Worm (Caenorhabditis elegans) whole organism, L2 larva: Measurements from ENCODE around the gene ric-4.

Experiments
- C34F6.9 ChIP-seq: fragments of 150-350 bp; optimal IDR thresholded peaks from 2 replicates; lab custom pipeline; 2014; ENCODE audit warnings: missing biosample characterization, missing genetic modification characterization
- F13H6.1 ChIP-seq: sonication (generic microtip); optimal IDR thresholded peaks from 2 replicates; lab custom pipeline; 2016; ENCODE audit warnings: missing genetic modification characterization, missing compliant biosample characterization
- Y55F3AM.14 ChIP-seq: fragments of 200-800 bp; sonication (Bioruptor generic); optimal IDR thresholded peaks from 2 replicates; lab custom pipeline; 2018; ENCODE audit warnings: mild to moderate bottlenecking, missing genetic modification characterization, missing compliant biosample characterization
- ZK546.5 ChIP-seq: sonication (generic microtip); optimal IDR thresholded peaks from 2 replicates; lab custom pipeline; 2017; ENCODE audit warnings: missing biosample characterization, missing genetic modification characterization
- alr-1 ChIP-seq: fragments of 150-350 bp; optimal IDR thresholded peaks from 2 replicates; lab custom pipeline; 2014; ENCODE audit warnings: missing biosample characterization, missing genetic modification characterization
- aly-2 ChIP-seq: fragments of 150-350 bp; optimal IDR thresholded peaks from 2 replicates; lab custom pipeline; 2014; ENCODE audit warnings: missing biosample characterization, missing genetic modification characterization
- ama-1 ChIP-seq: fragments of 150-350 bp; optimal IDR thresholded peaks from 2 replicates; lab custom pipeline; 2018; ENCODE audit warnings: inconsistent platforms
- ceh-82 ChIP-seq: fragments of 150-350 bp; optimal IDR thresholded peaks from 2 replicates; lab custom pipeline; 2014; ENCODE audit warnings: missing biosample characterization, missing genetic modification characterization
- crh-2 ChIP-seq: sonication (generic microtip); optimal IDR thresholded peaks from 2 replicates; lab custom pipeline; 2017; ENCODE audit warnings: missing biosample characterization, missing genetic modification characterization
- dmd-4 ChIP-seq: sonication (generic microtip); optimal IDR thresholded peaks from 2 replicates; lab custom pipeline; 2017; ENCODE audit warnings: missing biosample characterization, missing genetic modification characterization
- egl-27 ChIP-seq: sonication (generic microtip); optimal IDR thresholded peaks from 3 replicates; lab custom pipeline; 2017; ENCODE audit warnings: missing biosample characterization, missing genetic modification reagents, missing genetic modification characterization
- fos-1 ChIP-seq: fragments of 150-350 bp; optimal IDR thresholded peaks from 2 replicates; lab custom pipeline; 2014; ENCODE audit warnings: missing biosample characterization, missing genetic modification characterization
- lin-11 ChIP-seq: fragments of 150-350 bp; sonication (generic microtip); optimal IDR thresholded peaks from 2 replicates; lab custom pipeline; 2014; ENCODE audit warnings: missing biosample characterization, missing genetic modification characterization, inconsistent platforms, mixed read lengths
- lin-13 ChIP-seq: fragments of 150-350 bp; optimal IDR thresholded peaks from 2 replicates; lab custom pipeline; 2014; ENCODE audit warnings: missing biosample characterization, missing genetic modification reagents, missing genetic modification characterization
- lin-39 ChIP-seq: fragments of 150-350 bp; optimal IDR thresholded peaks from 2 replicates; lab custom pipeline; 2014; ENCODE audit warnings: missing biosample characterization, missing genetic modification reagents, missing genetic modification characterization
- lsy-2 ChIP-seq, 2 experiments: fragments of 150-350 bp in 1 of 2; sonication (generic microtip) in 1 of 2; optimal IDR thresholded peaks; 2 replicates each; lab custom pipeline; 2014 to 2017; ENCODE audit warnings: missing biosample characterization in 2 of 2, missing genetic modification characterization in 2 of 2
- mab-5 ChIP-seq: fragments of 150-350 bp; optimal IDR thresholded peaks from 2 replicates; lab custom pipeline; 2014; ENCODE audit warnings: missing biosample characterization, missing genetic modification characterization
- mbf-1 ChIP-seq: sonication (generic microtip); optimal IDR thresholded peaks from 2 replicates; lab custom pipeline; 2017; ENCODE audit warnings: missing biosample characterization, missing genetic modification characterization
- mdl-1 ChIP-seq, 2 experiments: fragments of 150-350 bp in 1 of 2; sonication (generic microtip) in 1 of 2; optimal IDR thresholded peaks; 2 replicates each; lab custom pipeline; 2017; ENCODE audit warnings: missing biosample characterization in 2 of 2, missing genetic modification characterization in 2 of 2
- nhr-10 ChIP-seq: sonication (generic microtip); optimal IDR thresholded peaks from 2 replicates; lab custom pipeline; 2017; ENCODE audit warnings: missing biosample characterization, missing genetic modification characterization
- nhr-11 ChIP-seq: fragments of 150-350 bp; optimal IDR thresholded peaks from 2 replicates; lab custom pipeline; 2014; ENCODE audit warnings: missing biosample characterization, missing genetic modification characterization
- nhr-12 ChIP-seq: fragments of 150-350 bp; optimal IDR thresholded peaks from 2 replicates; lab custom pipeline; 2014; ENCODE audit warnings: missing biosample characterization, missing genetic modification characterization
- nhr-129 ChIP-seq: fragments of 150-350 bp; optimal IDR thresholded peaks from 2 replicates; lab custom pipeline; 2014; ENCODE audit warnings: missing biosample characterization, missing genetic modification characterization
- nhr-21 ChIP-seq: fragments of 150-350 bp; optimal IDR thresholded peaks from 2 replicates; lab custom pipeline; 2014; ENCODE audit warnings: missing biosample characterization, missing genetic modification characterization
- nhr-23 ChIP-seq: fragments of 150-350 bp; optimal IDR thresholded peaks from 2 replicates; lab custom pipeline; 2014; ENCODE audit warnings: missing biosample characterization, missing genetic modification reagents, missing genetic modification characterization
- nhr-25 ChIP-seq: fragments of 150-350 bp; sonication (generic microtip); optimal IDR thresholded peaks from 3 replicates; lab custom pipeline; 2014; ENCODE audit warnings: missing biosample characterization, missing genetic modification characterization
- nhr-6 ChIP-seq: fragments of 150-350 bp; optimal IDR thresholded peaks from 2 replicates; lab custom pipeline; 2014; ENCODE audit warnings: missing biosample characterization, missing genetic modification characterization
- nhr-77 ChIP-seq: fragments of 150-350 bp; optimal IDR thresholded peaks from 2 replicates; lab custom pipeline; 2014; ENCODE audit warnings: missing biosample characterization, missing genetic modification characterization
- sem-4 ChIP-seq: fragments of 150-350 bp; optimal IDR thresholded peaks from 2 replicates; lab custom pipeline; 2014; ENCODE audit warnings: missing biosample characterization, missing genetic modification reagents, missing genetic modification characterization
- skn-1 ChIP-seq: sonication (generic microtip); optimal IDR thresholded peaks from 2 replicates; lab custom pipeline; 2017; ENCODE audit warnings: missing biosample characterization, missing genetic modification characterization
- sma-3 ChIP-seq: sonication (generic microtip); optimal IDR thresholded peaks from 2 replicates; lab custom pipeline; 2016; ENCODE audit warnings: missing genetic modification reagents, missing genetic modification characterization, missing compliant biosample characterization
- sma-9 ChIP-seq, 2 experiments: fragments of 150-350 bp in 1 of 2; sonication (generic microtip) in 1 of 2; optimal IDR thresholded peaks; 2 replicates each; lab custom pipeline; 2014 to 2016; ENCODE audit warnings: missing genetic modification characterization in 2 of 2, mild to moderate bottlenecking in 1 of 2, missing biosample characterization in 1 of 2, missing compliant biosample characterization in 1 of 2, missing genetic modification reagents in 1 of 2, moderate library complexity in 1 of 2
- snpc-4 ChIP-seq: fragments of 150-350 bp; optimal IDR thresholded peaks from 2 replicates; lab custom pipeline; 2014; ENCODE audit warnings: missing biosample characterization, missing genetic modification characterization
- unc-39 ChIP-seq: fragments of 150-350 bp; optimal IDR thresholded peaks from 2 replicates; lab custom pipeline; 2014; ENCODE audit warnings: missing biosample characterization, missing genetic modification characterization
- unc-55 ChIP-seq: fragments of 150-350 bp; sonication (generic microtip); optimal IDR thresholded peaks from 3 replicates; lab custom pipeline; 2014; ENCODE audit warnings: missing biosample characterization, missing genetic modification reagents, missing genetic modification characterization
- unc-62 ChIP-seq: fragments of 150-350 bp; optimal IDR thresholded peaks from 2 replicates; lab custom pipeline; 2014; ENCODE audit warnings: missing biosample characterization, missing genetic modification reagents, missing genetic modification characterization
- zag-1 ChIP-seq: fragments of 150-350 bp; optimal IDR thresholded peaks from 2 replicates; lab custom pipeline; 2014; ENCODE audit warnings: missing biosample characterization, missing genetic modification characterization
- ztf-1 ChIP-seq: fragments of 200-800 bp; sonication (Bioruptor generic); conservative IDR thresholded peaks from 2 replicates; pipeline ENCODE4 v1.3.6; 2022; ENCODE audit warnings: missing genetic modification characterization, missing compliant biosample characterization
- ztf-11 ChIP-seq: sonication (generic microtip); optimal IDR thresholded peaks from 2 replicates; lab custom pipeline; 2017; ENCODE audit warnings: missing biosample characterization, missing genetic modification characterization
- ztf-4 ChIP-seq: fragments of 150-350 bp; optimal IDR thresholded peaks from 2 replicates; lab custom pipeline; 2014; ENCODE audit warnings: missing biosample characterization, missing genetic modification characterization

Gene ric-4

ce11 chrV:10277579-10277978 lies 7.5 kb upstream of the ric-4 start, which contains the start of gene lys-1:
Gene lys-1 (plus strand): TSS chrV:10277904.
- peak; percentile 95 for TF ChIP-seq fos-1
- TF ChIP-seq sma-9 (GFP tag; optimal IDR thresholded peaks at IDR 0.05; lab: Kevin White, UChicago): peak; percentile 35
- no peak for TF ChIP-seq sma-9 (tag; optimal IDR thresholded peaks at IDR 0.05; lab: Kevin White, UChicago)
- no peak for TF ChIP-seq snpc-4 (tag; lab: Kevin White, UChicago)

ce11 chrV:10276038-10276437 lies 5.9 kb upstream of the ric-4 start:
- no peak for TF ChIP-seq nhr-11
- no peak for TF ChIP-seq zag-1 (tag; lab: Kevin White, UChicago)
- TF ChIP-seq fos-1: no peak
- no peak for TF ChIP-seq mbf-1 (tag; lab: Kevin White, UChicago)
- TF ChIP-seq crh-2 (tag; lab: Kevin White, UChicago): no peak
- TF ChIP-seq nhr-12 (tag; lab: Kevin White, UChicago): no peak
- no peak for TF ChIP-seq dmd-4
- TF ChIP-seq nhr-25 (tag; lab: Kevin White, UChicago): no peak
- TF ChIP-seq nhr-10 (tag; lab: Kevin White, UChicago): no peak
- TF ChIP-seq skn-1 (tag; lab: Kevin White, UChicago): no peak
- no peak for TF ChIP-seq mab-5 (tag; lab: Kevin White, UChicago)

ce11 chrV:10275619-10276018 lies 5.5 kb upstream of the ric-4 start, which contains the start of gene Y22F5A.11:
Gene Y22F5A.11 (minus strand): TSS chrV:10275646.
- TF ChIP-seq nhr-11: no peak
- TF ChIP-seq nhr-25 (tag; lab: Kevin White, UChicago): no peak
- peak; percentile 37 for TF ChIP-seq unc-55 (GFP tag; lab: Kevin White, UChicago)
- no peak for TF ChIP-seq ZK546.5 (tag; lab: Kevin White, UChicago)
- TF ChIP-seq mdl-1 (tag; optimal IDR thresholded peaks at IDR 0.05; lab: Kevin White, UChicago): no peak
- TF ChIP-seq nhr-21 (tag; lab: Kevin White, UChicago): no peak
- no peak for TF ChIP-seq lin-39 (tag; lab: Kevin White, UChicago)
- TF ChIP-seq unc-62: no peak
- TF ChIP-seq sem-4 (tag; lab: Kevin White, UChicago): no peak
- TF ChIP-seq sma-3: no peak
- peak; percentile 51 for TF ChIP-seq snpc-4 (tag; lab: Kevin White, UChicago)
- TF ChIP-seq C34F6.9 (tag; lab: Kevin White, UChicago): no peak
- no peak for TF ChIP-seq unc-39
- no peak for TF ChIP-seq aly-2 (tag; lab: Kevin White, UChicago)
- peak in 1 of 2 experiments; percentile 22 for TF ChIP-seq lsy-2 (tag; optimal IDR thresholded peaks at IDR 0.05; lab: Kevin White, UChicago)
- TF ChIP-seq nhr-77: no peak
- TF ChIP-seq nhr-129 (tag; lab: Kevin White, UChicago): no peak
- no peak for TF ChIP-seq ztf-11 (tag; lab: Kevin White, UChicago)
- no peak for TF ChIP-seq F13H6.1 (tag; lab: Kevin White, UChicago)
- no peak for TF ChIP-seq egl-27 (tag; lab: Kevin White, UChicago)
- no peak for TF ChIP-seq ceh-82 (tag; lab: Kevin White, UChicago)
- TF ChIP-seq Y55F3AM.14 (GFP tag; lab: Kevin White, UChicago): no peak
- no peak for TF ChIP-seq fos-1
- TF ChIP-seq ztf-1: no peak

DNA sequence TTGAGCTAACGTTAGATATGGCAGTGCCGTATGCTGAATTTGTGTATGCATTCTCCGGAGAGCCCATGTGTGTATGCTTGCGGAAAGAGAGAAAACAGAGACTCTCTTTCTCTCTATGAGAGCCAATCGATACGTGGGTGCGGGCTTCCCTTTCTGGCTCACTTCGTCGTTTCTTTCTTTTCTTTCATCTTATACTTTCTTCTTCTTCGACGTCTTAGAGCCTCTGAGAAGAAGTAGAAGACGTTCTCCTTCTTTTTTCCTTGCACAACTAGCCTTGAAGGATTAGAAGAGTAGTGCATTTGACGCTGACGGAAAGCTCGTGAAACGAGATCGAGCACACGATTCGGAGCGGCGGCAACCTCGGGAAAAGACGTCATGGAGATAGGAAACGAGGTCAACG lies 3.7 kb upstream of the ric-4 start:
- TF ChIP-seq ztf-4 (tag; lab: Kevin White, UChicago): peak; percentile 37
- peak; percentile 36 for TF ChIP-seq egl-27 (tag; lab: Kevin White, UChicago)
- TF ChIP-seq C34F6.9 (tag; lab: Kevin White, UChicago): peak; percentile 78
- peak; percentile 40 for TF ChIP-seq lin-13
- peak; percentile 46 for TF ChIP-seq crh-2 (tag; lab: Kevin White, UChicago)
- TF ChIP-seq lin-11 (tag; lab: Kevin White, UChicago): peak; percentile 22
- peak; percentile 62 for TF ChIP-seq F13H6.1 (tag; lab: Kevin White, UChicago)
- TF ChIP-seq zag-1 (tag; lab: Kevin White, UChicago): peak; percentile 73
- no peak for TF ChIP-seq nhr-77
- peak in 1 of 2 experiments; percentile 74 for TF ChIP-seq mdl-1 (tag; optimal IDR thresholded peaks at IDR 0.05; lab: Kevin White, UChicago)
- TF ChIP-seq nhr-129 (tag; lab: Kevin White, UChicago): peak; percentile 73
- peak; percentile 15 for TF ChIP-seq snpc-4 (tag; lab: Kevin White, UChicago)
- no peak for TF ChIP-seq nhr-23 (tag; lab: Kevin White, UChicago)
- TF ChIP-seq unc-55 (GFP tag; lab: Kevin White, UChicago): peak; percentile 87
- no peak for TF ChIP-seq nhr-12 (tag; lab: Kevin White, UChicago)
- peak in 1 of 2 experiments; percentile 67 for TF ChIP-seq lsy-2 (tag; optimal IDR thresholded peaks at IDR 0.05; lab: Kevin White, UChicago)
- TF ChIP-seq fos-1: no peak
- TF ChIP-seq alr-1 (tag; lab: Kevin White, UChicago): peak; percentile 25
- peak; percentile 60 for TF ChIP-seq sma-9 (GFP tag; optimal IDR thresholded peaks at IDR 0.05; lab: Kevin White, UChicago)
- no peak for TF ChIP-seq sma-9 (tag; optimal IDR thresholded peaks at IDR 0.05; lab: Kevin White, UChicago)
- TF ChIP-seq Y55F3AM.14 (GFP tag; lab: Kevin White, UChicago): peak; percentile 25
- no peak for TF ChIP-seq ama-1 (lab: Kevin White, UChicago)
- TF ChIP-seq nhr-6 (tag; lab: Kevin White, UChicago): peak; percentile 62
- peak; percentile 14 for TF ChIP-seq mab-5 (tag; lab: Kevin White, UChicago)
